Worm (Caenorhabditis elegans) whole organism, dauer: Measurements from ENCODE around the gene K10D11.4.

Experiments
- unc-62 ChIP-seq: sonication (generic microtip); optimal IDR thresholded peaks from 2 replicates; lab custom pipeline; 2017; ENCODE audit warnings: missing biosample characterization, missing genetic modification reagents, missing genetic modification characterization

K10D11.4 gene

DNA sequence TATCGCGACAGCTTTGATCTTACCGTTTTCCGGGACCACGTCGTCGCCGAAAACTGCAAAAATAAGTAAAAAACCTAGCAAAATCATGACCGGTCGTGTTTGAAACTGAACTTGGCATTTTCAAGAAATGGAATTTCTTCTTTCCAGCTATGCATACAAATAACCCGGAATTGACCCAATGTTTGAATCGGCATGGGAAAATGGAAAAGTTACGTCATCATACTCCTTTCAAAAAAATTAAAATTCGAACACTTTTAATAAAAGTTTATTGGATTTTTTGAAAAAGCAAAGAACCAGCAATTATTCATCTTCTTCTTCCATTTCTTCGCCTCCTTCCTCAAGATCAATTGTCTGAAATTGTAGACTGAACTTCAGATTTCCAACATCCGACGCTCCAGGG, at the start of gene K10D11.4:
Gene K10D11.4 (minus strand): TSS at position 101 of the 400 bp plus-strand sequence.
- TF ChIP-seq unc-62 (GFP tag; lab: Kevin White, UChicago): no peak

DNA sequence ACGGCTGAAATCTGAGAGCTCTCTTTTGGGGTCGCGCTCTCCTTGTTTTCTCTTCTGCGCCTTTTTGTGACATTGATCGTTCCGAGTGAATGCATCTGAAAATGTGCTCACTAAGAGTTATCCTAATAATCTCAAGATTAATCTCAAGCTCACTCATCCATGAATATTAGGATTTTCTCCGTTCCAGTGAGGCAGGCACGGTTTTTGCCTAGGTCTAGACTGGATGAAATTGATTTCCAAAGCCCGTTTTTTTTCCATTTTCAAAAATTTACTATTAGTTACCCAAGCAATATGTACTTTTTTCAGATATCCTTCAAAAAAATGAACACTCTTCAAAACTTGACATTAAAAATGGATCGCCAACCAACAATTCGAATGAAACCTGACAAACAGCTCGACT, 47.8 kb upstream of the K10D11.4 start, which contains the start of gene amt-2:
Gene amt-2 (plus strand): TSS at position 301 of the 400 bp plus-strand sequence.
- no peak for TF ChIP-seq unc-62 (GFP tag; lab: Kevin White, UChicago)

DNA sequence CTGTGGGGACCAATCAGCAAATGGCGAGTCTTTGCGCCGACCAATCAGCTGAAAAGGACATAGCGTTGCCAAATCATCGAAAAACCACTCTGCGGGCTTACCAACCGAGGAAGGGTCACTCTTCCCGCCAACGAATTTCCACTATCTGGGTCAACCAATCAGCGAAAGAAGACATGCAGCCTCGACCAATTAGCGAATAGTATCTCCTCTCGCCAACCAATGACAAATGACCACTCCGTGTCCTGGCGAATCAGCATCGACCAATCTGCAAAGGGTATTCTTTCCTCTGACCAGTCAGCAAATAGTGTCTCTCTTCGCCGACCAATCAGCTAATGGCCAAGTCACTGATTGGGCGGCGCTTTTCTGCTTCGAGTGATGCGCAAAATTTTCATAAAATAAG, 47.2 kb upstream of the K10D11.4 start:
- no peak for TF ChIP-seq unc-62 (GFP tag; lab: Kevin White, UChicago)

DNA sequence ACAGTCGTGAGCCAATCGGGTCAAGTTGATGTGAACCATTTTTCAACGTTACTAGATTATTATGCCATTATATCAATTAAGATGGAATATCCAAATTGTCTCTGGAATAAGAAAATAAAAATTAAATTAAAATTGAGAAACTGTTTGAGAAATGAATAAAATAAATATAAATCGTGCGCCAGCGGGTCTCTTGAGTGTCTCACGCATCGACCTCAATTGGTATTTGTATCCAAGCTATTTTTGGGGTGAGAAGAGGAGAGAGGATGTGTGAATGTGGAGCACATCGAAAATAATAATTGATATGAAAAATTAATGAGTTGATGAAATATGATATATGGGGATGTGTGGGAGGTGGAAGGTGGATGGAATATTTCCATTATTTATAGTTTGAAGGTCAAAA, 44.6 kb upstream of the K10D11.4 start, which contains the start of gene F49E11.2:
Gene F49E11.2 (minus strand): TSS at position 101 of the 400 bp plus-strand sequence.
- no peak for TF ChIP-seq unc-62 (GFP tag; lab: Kevin White, UChicago)

DNA sequence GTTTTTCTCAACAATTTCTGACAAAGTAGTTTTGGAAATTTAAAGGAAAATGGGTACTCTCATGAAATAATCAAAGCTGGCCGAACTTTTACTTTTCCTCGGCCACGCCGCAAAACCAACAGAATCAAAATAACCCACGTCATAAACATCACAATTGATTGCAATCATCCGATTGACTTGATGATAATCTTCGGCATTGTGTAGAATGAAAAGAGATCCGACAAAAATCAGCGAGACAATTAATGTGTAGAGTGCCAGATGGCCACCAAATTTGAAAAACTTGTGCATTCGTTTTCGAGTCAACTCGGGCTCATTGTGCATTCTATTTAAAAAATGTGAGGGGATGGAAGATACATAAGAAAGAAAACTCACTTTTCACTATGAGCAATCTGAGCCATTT, 42.6 kb upstream of the K10D11.4 start:
- TF ChIP-seq unc-62 (GFP tag; lab: Kevin White, UChicago): no peak

DNA sequence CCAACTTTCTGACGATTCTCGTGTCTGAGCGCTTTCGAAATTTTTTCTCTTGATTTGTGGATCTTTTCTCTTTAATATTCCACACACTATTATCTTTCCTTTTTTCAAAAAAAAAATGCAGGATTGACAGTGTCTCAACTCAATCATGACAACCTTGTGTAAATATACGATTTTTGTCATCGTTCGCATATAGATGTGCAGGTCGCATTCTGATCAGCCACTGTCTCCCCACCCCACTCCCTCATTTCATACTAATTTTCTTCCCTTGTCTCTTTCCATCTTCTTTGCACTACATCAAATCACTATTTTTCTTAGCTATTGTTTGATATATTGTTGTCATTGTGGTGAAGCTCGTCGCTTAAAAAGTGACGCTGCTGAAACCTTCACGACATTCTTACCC, 41.0 kb upstream of the K10D11.4 start:
- TF ChIP-seq unc-62 (GFP tag; lab: Kevin White, UChicago): no peak

DNA sequence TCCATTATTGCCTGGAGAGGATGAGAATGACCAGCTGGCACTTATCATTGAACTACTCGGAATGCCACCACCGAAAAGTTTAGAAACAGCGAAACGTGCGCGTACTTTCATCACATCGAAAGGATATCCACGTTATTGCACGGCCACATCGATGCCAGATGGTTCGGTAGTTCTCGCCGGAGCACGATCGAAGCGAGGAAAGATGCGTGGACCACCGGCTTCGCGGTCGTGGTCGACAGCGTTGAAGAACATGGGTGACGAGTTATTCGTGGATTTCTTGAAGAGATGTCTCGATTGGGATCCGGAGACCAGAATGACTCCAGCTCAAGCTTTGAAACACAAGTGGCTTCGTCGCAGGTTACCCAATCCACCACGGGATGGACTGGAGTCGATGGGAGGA, 39.2 kb upstream of the K10D11.4 start:
- TF ChIP-seq unc-62 (GFP tag; lab: Kevin White, UChicago): no peak

DNA sequence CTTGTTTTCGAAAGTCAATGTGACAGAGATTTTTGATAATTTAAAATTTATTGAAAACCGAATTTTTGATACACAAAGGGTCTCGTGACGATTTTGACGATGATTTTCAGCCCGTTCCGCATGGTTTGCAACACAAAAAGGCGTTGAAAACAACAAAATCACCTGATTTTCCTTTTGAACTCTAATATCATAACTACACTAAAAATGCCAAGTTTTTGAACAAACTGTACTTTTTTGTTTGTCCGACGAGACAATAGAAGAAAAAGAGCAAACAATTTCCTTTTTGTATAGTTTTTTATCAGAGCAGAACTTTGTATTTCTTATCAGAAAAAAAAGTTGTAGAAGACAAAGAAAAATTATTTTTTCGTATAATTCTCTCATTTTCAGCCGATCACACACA, 37.9 kb upstream of the K10D11.4 start:
- TF ChIP-seq unc-62 (GFP tag; lab: Kevin White, UChicago): no peak

DNA sequence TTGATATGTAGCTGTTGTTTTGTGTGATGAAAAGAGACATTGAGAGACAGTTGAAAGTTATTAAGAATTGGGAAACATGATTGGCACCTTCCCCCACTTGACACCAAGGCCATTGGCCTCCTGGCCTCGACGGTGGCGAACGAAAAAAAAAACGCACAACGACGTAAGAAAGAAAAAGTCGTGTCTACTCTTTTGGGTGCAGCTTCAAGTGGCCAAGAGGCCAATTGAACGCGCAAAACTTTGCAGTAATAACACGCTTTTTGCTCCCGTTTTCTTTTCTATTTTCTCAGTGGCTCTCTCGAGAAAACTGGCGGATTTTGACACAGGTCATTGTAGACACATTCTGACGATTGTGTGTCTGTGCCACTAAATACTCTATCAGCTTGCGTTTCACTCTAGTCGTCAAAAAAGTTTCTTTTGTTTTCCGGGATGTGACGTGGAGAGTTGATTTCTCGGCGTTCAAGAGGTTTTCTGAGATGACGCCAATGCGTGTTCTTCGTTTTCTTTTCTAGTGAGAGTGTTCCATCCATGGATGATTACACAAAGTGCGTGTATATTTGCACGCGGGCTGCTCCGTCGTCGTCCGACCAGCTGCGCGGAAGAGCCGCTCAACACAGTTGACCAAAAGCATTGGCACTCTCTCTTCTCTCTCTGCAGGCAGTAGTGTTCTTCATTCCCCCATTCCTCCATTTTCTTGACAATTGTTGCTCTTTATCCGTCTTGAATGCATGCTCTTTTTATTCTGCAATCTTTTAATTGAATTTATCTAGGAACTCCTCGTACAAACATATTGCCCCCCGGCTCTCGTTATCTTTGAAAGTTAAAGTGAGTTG, 36.4 kb upstream of the K10D11.4 start:
- TF ChIP-seq unc-62 (GFP tag; lab: Kevin White, UChicago): no peak

DNA sequence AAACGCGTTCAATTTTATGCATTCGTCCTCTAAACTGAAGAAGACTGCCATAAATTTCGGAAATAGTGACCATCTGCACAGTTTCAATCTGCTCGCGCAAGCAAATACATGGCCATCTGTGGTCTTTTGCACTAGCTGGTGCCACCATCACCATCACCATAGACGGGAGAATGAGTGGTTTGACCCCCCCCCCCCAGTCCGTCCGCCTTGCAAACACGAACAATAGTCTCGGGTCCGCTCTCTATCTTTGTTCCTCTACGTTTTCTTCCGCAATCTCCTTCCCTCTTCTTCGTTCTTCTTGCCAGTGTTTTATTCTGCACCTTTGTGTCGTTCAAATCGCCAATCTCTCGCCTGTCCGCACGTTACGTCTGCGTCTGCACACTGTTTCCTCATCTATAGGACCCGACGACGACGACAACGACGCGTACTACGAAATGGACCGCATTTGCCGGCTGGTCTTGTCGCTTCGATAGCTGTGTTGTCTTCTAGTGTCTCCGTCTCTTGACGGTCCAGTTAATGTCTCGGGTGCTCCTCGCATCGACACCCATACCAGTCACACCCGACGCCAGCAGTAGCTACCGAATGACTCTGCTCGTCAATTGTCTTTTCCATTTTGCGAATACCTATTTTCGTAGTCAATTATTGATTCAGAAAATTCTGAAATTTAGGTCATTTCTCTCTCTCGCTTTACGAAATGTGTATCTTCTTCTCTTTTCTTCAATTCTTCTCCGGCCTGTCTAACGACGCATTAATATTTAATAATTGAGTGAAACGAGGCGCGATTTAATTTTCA, 35.6 kb upstream of the K10D11.4 start:
- TF ChIP-seq unc-62 (GFP tag; lab: Kevin White, UChicago): no peak

DNA sequence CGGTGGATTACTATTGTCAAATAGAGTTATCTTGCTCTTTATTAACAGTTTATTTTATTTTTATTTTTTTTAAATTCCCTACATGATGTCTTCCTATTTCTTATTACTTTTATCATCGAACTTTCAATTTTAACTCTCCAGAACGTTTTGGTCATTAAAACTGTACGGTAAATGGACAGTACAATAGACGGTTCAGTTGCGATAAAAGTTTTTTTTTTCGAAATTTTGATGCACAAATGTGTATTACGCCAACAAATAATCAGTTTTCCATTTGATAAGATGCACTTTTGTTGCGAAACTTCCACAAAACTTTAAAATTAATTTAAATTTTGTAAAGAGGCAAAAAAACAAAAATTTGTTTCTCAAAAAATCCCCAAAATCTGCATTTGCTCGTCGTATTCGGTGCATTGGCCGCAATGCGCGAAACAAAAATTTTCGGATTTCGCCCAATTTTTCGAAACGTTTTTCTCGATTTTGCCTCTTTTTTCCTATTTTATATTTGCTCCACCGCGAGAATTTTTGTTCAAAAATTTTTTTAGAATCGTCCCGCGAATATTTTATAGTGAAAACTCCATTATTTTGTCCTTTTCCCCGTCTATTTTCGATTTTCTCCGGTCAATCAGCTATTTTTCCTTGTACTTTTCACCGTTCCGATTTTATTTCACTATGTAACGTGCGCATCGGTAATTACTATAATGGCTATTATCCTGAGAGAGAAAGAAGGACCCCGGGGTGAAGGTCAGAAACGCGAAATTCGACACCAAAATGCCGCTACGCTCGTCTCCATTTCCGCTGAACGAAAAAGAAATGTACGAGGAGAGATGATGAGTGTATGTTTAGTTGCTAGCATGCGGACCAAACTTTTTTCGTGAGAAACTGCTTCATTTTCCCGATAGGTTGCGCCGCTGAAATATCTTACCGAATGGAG, 34.7 kb upstream of the K10D11.4 start:
- TF ChIP-seq unc-62 (GFP tag; lab: Kevin White, UChicago): no peak

DNA sequence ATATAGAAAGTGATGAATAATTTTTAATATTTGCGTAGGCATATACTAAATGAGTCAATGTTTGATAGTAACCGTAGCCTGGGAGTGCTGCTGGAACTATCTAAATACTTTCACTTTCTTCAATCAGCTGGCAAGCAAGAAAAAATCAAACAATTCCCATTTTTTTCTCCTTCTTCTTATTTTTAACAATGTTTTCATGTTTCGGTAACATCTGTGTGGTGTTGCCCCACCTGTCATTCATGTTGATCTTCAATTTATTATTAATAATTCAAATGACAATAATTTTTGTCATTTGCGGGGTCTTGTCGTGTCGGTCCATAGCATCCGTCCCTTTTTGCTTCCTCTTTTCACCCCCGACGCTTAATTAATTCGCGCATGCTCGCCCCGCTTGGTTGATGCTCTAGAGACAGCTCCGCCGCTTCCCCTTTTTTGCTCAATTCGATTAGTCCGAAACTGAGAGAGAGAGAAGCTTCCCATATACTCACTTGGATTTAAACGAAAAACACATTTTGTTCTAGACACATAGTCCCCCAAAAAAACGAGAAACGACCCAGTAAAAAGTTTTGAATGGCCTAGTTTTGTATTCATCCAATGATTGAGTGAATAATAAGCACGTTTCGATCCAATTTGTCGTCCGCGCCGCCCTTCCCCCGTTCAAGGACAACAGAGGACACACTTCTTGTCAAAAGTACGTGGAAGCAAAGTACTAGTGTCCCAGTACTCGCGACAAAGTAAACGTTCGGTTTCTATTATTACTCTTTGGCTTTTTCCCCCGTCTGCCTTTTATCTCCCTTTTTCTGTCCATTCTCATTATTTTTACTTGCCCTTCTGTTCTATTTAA, 33.7 kb upstream of the K10D11.4 start:
- TF ChIP-seq unc-62 (GFP tag; lab: Kevin White, UChicago): no peak

DNA sequence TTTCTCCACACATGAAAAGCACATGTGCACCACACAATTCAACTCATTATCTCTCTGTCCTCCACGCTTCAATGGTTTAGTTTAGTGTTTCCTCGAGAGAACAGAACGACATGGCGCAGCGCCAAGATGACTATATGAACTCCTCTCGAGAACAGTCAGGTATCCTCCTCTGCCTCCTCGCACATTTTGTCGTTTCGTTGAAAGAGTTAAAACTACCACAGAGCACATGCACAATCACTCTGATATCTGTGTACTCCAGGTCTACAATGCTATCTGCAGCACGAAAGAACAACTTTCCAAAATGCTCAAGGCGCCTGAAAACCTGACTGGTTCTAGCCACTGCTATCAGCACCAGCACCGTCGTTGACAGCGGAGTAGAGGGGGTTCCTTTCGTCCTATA, 32.5 kb upstream of the K10D11.4 start:
- no peak for TF ChIP-seq unc-62 (GFP tag; lab: Kevin White, UChicago)

DNA sequence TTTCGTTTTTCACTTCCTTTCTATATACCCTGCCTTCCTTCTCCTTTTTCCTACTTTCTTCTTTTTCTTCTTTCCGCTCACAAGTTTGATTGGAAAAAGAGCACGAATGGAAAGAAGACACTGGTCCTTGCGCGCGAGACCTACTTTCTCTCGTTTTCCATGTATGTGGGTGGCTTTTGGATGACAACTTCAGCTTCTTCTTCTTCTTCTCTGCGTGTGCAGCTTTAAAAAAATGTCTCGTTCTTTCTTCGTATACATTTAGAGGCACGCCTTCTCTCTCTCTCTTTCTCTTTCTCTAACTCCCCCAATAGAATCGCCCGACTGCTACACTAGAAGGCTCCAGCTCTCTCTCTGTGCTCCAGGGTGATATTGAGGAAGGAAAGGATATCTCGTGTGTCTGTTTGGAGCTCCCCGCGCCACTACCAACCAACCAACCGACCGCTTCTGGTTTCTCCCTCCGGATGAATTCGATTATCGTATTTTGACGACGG, 31.6 kb upstream of the K10D11.4 start:
- no peak for TF ChIP-seq unc-62 (GFP tag; lab: Kevin White, UChicago)
